Worm (Caenorhabditis elegans) whole organism, mixed stage, embryonic: Measurements from ENCODE around the gene mtm-3.

Experiments used
- M03D4.4 ChIP-seq: sonication (generic microtip); optimal IDR thresholded peaks from 2 replicates; lab custom pipeline; 2017; ENCODE audit warnings: mild to moderate bottlenecking, missing genetic modification characterization, missing compliant biosample characterization
- bed-3 ChIP-seq: fragments of 200-800 bp; sonication (Bioruptor generic); optimal IDR thresholded peaks from 3 replicates; lab custom pipeline; 2018; ENCODE audit warnings: mild to moderate bottlenecking, missing genetic modification characterization, moderate library complexity, missing compliant biosample characterization
- blmp-1 ChIP-seq: fragments of 150-350 bp; optimal IDR thresholded peaks from 2 replicates; lab custom pipeline; 2014; ENCODE audit warnings: missing biosample characterization, missing genetic modification characterization
- ceh-39 ChIP-seq: fragments of 150-350 bp; optimal IDR thresholded peaks from 2 replicates; lab custom pipeline; 2014; ENCODE audit warnings: missing biosample characterization, missing genetic modification characterization
- ceh-83 ChIP-seq: fragments of 200-800 bp; sonication (Bioruptor generic); optimal IDR thresholded peaks from 2 replicates; lab custom pipeline; 2018; ENCODE audit warnings: mild to moderate bottlenecking, missing genetic modification characterization, missing compliant biosample characterization
- cnd-1 ChIP-seq: fragments of 200-800 bp; sonication (Bioruptor generic); optimal IDR thresholded peaks from 2 replicates; lab custom pipeline; 2018; ENCODE audit warnings: mild to moderate bottlenecking, missing genetic modification characterization, missing compliant biosample characterization
- drap-1 ChIP-seq: fragments of 200-800 bp; sonication (Bioruptor generic); optimal IDR thresholded peaks from 3 replicates; lab custom pipeline; 2018; ENCODE audit warnings: mild to moderate bottlenecking, missing genetic modification characterization, missing compliant biosample characterization
- elt-1 ChIP-seq: sonication (generic microtip); optimal IDR thresholded peaks from 2 replicates; lab custom pipeline; 2017; ENCODE audit warnings: missing genetic modification characterization, mild to moderate bottlenecking, missing compliant biosample characterization, antibody characterized with exemption, moderate library complexity, borderline replicate concordance; ENCODE audit not compliant: insufficient read depth
- elt-3 ChIP-seq: fragments of 150-350 bp; optimal IDR thresholded peaks from 2 replicates; lab custom pipeline; 2014; ENCODE audit warnings: missing biosample characterization, missing genetic modification characterization
- flh-1 ChIP-seq: fragments of 200-800 bp; sonication (Bioruptor generic); optimal IDR thresholded peaks from 2 replicates; lab custom pipeline; 2018; ENCODE audit warnings: mild to moderate bottlenecking, missing genetic modification characterization, moderate library complexity, missing compliant biosample characterization
- ham-2 ChIP-seq: fragments of 200-800 bp; sonication (Bioruptor generic); optimal IDR thresholded peaks from 2 replicates; lab custom pipeline; 2018; ENCODE audit warnings: mild to moderate bottlenecking, missing genetic modification characterization, missing compliant biosample characterization
- hlh-1 ChIP-seq: fragments of 150-350 bp; optimal IDR thresholded peaks from 2 replicates; lab custom pipeline; 2014; ENCODE audit warnings: missing biosample characterization, missing genetic modification reagents, missing genetic modification characterization
- lin-13 ChIP-seq: fragments of 150-350 bp; optimal IDR thresholded peaks from 2 replicates; lab custom pipeline; 2014; ENCODE audit warnings: missing biosample characterization, missing genetic modification characterization
- lin-32 ChIP-seq: fragments of 200-800 bp; sonication (Bioruptor generic); optimal IDR thresholded peaks from 2 replicates; lab custom pipeline; 2018; ENCODE audit warnings: mild to moderate bottlenecking, missing genetic modification characterization, missing compliant biosample characterization
- lsy-2 ChIP-seq: fragments of 150-350 bp; optimal IDR thresholded peaks from 2 replicates; lab custom pipeline; 2014; ENCODE audit warnings: missing biosample characterization, missing genetic modification characterization
- mab-5 ChIP-seq: fragments of 150-350 bp; optimal IDR thresholded peaks from 2 replicates; lab custom pipeline; 2014; ENCODE audit warnings: missing biosample characterization, missing genetic modification characterization
- mep-1 ChIP-seq: fragments of 150-350 bp; optimal IDR thresholded peaks from 2 replicates; lab custom pipeline; 2017; ENCODE audit warnings: missing biosample characterization, missing genetic modification reagents, missing genetic modification characterization, inconsistent platforms
- mls-2 ChIP-seq: sonication (generic microtip); optimal IDR thresholded peaks from 2 replicates; lab custom pipeline; 2016; ENCODE audit warnings: mild to moderate bottlenecking, missing genetic modification characterization, moderate library complexity, missing compliant biosample characterization
- nhr-12 ChIP-seq: fragments of 150-350 bp; optimal IDR thresholded peaks from 2 replicates; lab custom pipeline; 2014; ENCODE audit warnings: missing biosample characterization, missing genetic modification characterization
- nhr-2 ChIP-seq: fragments of 150-350 bp; optimal IDR thresholded peaks from 2 replicates; lab custom pipeline; 2014; ENCODE audit warnings: missing biosample characterization, missing genetic modification characterization
- nhr-237 ChIP-seq: fragments of 150-350 bp; optimal IDR thresholded peaks from 2 replicates; lab custom pipeline; 2014; ENCODE audit warnings: missing biosample characterization, missing genetic modification characterization
- nhr-28 ChIP-seq: fragments of 150-350 bp; optimal IDR thresholded peaks from 2 replicates; lab custom pipeline; 2014; ENCODE audit warnings: missing biosample characterization, missing genetic modification characterization
- nhr-76 ChIP-seq: sonication (generic microtip); optimal IDR thresholded peaks from 2 replicates; lab custom pipeline; 2017; ENCODE audit warnings: missing biosample characterization, missing genetic modification characterization
- snpc-4 ChIP-seq: fragments of 150-350 bp; optimal IDR thresholded peaks from 2 replicates; lab custom pipeline; 2014; ENCODE audit warnings: missing biosample characterization, missing genetic modification characterization
- tbx-8 ChIP-seq: fragments of 200-800 bp; sonication (Bioruptor generic); optimal IDR thresholded peaks from 2 replicates; lab custom pipeline; 2018; ENCODE audit warnings: mild to moderate bottlenecking, missing genetic modification characterization, moderate library complexity, missing compliant biosample characterization
- unc-39 ChIP-seq: fragments of 150-350 bp; optimal IDR thresholded peaks from 2 replicates; lab custom pipeline; 2014; ENCODE audit warnings: missing biosample characterization, missing genetic modification characterization
- unc-62 ChIP-seq: fragments of 150-350 bp; optimal IDR thresholded peaks from 2 replicates; lab custom pipeline; 2014; ENCODE audit warnings: missing biosample characterization, missing genetic modification reagents, missing genetic modification characterization
- zip-8 ChIP-seq: fragments of 150-350 bp; optimal IDR thresholded peaks from 2 replicates; lab custom pipeline; 2014; ENCODE audit warnings: missing biosample characterization, missing genetic modification characterization
- ztf-11 ChIP-seq: fragments of 150-350 bp; optimal IDR thresholded peaks from 2 replicates; lab custom pipeline; 2014; ENCODE audit warnings: missing biosample characterization, missing genetic modification characterization

Gene mtm-3

DNA sequence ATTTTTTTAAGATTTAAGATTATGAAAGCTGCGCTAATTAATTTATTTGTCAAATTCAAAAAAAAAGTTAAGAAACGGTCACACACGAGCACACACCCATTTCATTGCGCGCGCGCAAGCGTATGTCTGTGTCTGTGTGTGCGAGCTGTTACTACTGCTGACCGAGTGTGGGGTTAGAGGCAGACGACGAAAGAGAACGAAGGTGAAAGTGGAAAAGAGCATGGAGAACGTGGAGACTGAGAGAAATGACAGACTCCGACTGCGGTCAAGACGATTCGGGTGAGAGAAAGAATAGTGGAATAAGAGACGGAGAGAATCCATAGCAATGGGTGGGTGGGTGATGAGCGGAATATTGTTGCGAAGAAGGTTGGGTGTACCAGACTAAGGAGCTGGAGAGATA, 19.9 kb upstream of the mtm-3 start (continued):
- peak; percentile 63 for TF ChIP-seq lin-13 (tag; lab: Kevin White, UChicago)
- TF ChIP-seq hlh-1 (tag; lab: Kevin White, UChicago) = peak; percentile 45
- TF ChIP-seq mep-1 (tag; lab: Kevin White, UChicago) = peak; percentile 53
- TF ChIP-seq bed-3 (GFP tag; lab: Kevin White, UChicago) = no peak

DNA sequence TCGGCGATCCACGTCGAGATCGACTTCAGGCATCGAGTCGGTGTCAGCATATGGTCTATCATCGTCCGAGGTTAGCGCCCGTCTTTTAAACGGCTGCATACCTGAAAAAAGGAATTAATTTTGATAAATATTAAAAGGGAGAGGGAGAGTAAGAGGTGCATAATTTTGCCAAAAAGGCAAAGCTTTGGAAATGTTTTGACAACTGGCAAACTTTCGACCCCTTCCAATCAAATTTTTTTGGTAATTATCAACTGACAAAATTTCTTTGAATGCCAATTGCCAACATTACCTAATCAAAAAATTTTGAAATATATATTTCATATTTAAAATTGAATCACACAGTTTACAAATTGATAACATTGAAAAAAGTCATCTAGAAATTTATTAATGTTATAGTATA, 19.3 kb upstream of the mtm-3 start, which contains the start of gene dpy-27:
dpy-27 (minus strand) TSS at position 101 of the 400 bp plus-strand sequence.
- TF ChIP-seq nhr-28 (tag; lab: Kevin White, UChicago) (no peak), blmp-1 (tag; lab: Kevin White, UChicago) (no peak), flh-1 (GFP tag; lab: Kevin White, UChicago) (no peak), mls-2 (no peak), mab-5 (no peak), elt-3 (tag; lab: Kevin White, UChicago) (no peak), drap-1 (GFP tag; lab: Kevin White, UChicago) (no peak), unc-39 (tag; lab: Kevin White, UChicago) (no peak), nhr-237 (no peak), zip-8 (tag; lab: Kevin White, UChicago) (no peak), cnd-1 (tag; lab: Kevin White, UChicago) (no peak), elt-1 (tag; lab: Kevin White, UChicago) (no peak), ham-2 (GFP tag; lab: Kevin White, UChicago) (no peak), mep-1 (tag; lab: Kevin White, UChicago) (no peak), ceh-39 (no peak)

DNA sequence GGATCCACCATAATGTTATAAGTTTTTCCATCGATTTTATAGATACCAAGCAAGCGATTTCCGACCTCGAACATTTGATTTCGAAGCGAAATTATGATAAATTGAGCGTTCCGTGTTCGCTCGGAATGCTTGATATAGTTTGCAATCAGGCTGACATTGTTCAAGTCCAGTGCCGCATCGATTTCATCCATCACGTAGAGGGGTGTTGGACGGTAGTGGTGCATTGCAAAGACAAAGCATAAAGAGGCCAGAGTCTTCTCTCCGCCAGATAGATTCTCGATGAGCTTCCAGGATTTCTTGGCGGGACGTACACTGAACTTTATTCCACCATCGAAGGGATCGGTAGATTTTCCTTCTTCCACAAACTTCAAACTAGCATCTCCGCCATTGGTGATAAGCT, 14.2 kb upstream of the mtm-3 start:
- TF ChIP-seq nhr-28 (tag; lab: Kevin White, UChicago) (no peak), blmp-1 (tag; lab: Kevin White, UChicago) (no peak), bed-3 (GFP tag; lab: Kevin White, UChicago) (no peak), lsy-2 (tag; lab: Kevin White, UChicago) (no peak), elt-1 (tag; lab: Kevin White, UChicago) (no peak), nhr-76 (tag; lab: Kevin White, UChicago) (no peak)
- TF ChIP-seq, all 35 proteins: peak for 0

DNA sequence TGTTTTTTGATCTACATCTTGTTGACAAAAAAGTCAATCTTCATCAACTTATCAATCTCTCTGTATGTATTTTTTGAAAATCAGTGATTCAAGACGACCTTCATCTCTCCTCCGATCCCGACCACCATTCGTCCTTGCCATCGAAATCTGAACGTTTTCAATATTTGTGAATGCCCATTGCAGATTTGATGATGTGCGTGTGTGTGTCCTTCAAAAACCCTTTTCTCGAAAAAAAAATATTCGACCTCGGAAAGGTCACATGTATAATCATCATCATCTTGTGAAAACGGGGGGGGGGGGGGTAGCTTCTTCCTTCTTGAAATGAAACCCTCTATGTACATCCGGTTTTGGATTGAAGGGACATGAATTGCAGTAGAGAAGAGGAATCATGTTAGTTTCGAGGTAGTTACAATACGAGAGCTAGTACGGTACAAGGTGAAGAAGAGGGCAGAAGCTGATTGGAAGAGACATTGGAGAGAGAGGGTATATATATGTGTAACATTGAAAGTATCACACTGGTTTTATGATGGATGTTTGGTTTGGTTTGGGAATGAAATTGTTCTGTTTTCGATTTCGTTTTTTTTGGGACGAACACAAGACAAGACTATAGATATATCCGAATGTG, 12.2 kb upstream of the mtm-3 start:
- TF ChIP-seq tbx-8 (GFP tag; lab: Kevin White, UChicago) (no peak), cnd-1 (tag; lab: Kevin White, UChicago) (no peak), M03D4.4 (tag; lab: Kevin White, UChicago) (no peak), unc-62 (GFP tag; lab: Kevin White, UChicago) (no peak), nhr-12 (tag; lab: Kevin White, UChicago) (no peak), lin-13 (tag; lab: Kevin White, UChicago) (no peak), mab-5 (no peak), hlh-1 (tag; lab: Kevin White, UChicago) (no peak), ham-2 (GFP tag; lab: Kevin White, UChicago) (no peak), ztf-11 (tag; lab: Kevin White, UChicago) (no peak), unc-39 (tag; lab: Kevin White, UChicago) (no peak), ceh-83 (GFP tag; lab: Kevin White, UChicago) (no peak), snpc-4 (tag; lab: Kevin White, UChicago) (no peak), nhr-2 (tag; lab: Kevin White, UChicago) (no peak)

DNA sequence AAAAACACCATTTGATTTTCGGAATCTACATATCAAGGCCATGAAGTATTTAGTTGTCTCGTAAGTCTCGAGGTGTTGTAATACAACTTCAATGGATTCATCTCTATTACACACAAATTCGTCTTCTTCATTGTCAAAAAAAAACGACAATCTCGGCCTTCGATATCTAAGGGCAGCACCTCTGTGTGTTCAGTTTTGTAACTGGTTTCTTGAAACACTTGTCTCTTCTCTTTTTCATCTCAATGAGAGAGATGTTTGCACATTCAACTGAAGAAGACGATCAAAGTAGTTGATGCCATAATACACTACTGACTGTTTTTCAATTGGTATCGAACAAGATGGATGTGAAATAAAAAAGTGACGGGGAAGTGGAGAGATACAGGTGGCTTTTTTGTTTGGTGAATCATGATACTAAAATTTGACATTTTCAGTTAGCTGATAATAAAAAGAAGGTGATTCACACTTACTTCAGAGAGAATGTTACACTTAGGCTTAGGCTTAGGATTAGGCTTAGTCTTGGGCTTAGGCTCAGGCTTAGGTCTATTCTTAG, 11.2 kb upstream of the mtm-3 start:
- TF ChIP-seq lin-13 (tag; lab: Kevin White, UChicago) = no peak
- TF ChIP-seq nhr-12 (tag; lab: Kevin White, UChicago) = no peak
- TF ChIP-seq ham-2 (GFP tag; lab: Kevin White, UChicago) = no peak
- TF ChIP-seq M03D4.4 (tag; lab: Kevin White, UChicago) = no peak
- TF ChIP-seq cnd-1 (tag; lab: Kevin White, UChicago) = no peak
- TF ChIP-seq lin-32 = no peak
- TF ChIP-seq mls-2 = no peak
- TF ChIP-seq ztf-11 (tag; lab: Kevin White, UChicago) = no peak
- no peak for TF ChIP-seq zip-8 (tag; lab: Kevin White, UChicago)
- TF ChIP-seq snpc-4 (tag; lab: Kevin White, UChicago) = no peak
- no peak for TF ChIP-seq lsy-2 (tag; lab: Kevin White, UChicago)
